Fruit fly (Drosophila melanogaster): ENCODE measurements around the gene Shal.

DNA sequence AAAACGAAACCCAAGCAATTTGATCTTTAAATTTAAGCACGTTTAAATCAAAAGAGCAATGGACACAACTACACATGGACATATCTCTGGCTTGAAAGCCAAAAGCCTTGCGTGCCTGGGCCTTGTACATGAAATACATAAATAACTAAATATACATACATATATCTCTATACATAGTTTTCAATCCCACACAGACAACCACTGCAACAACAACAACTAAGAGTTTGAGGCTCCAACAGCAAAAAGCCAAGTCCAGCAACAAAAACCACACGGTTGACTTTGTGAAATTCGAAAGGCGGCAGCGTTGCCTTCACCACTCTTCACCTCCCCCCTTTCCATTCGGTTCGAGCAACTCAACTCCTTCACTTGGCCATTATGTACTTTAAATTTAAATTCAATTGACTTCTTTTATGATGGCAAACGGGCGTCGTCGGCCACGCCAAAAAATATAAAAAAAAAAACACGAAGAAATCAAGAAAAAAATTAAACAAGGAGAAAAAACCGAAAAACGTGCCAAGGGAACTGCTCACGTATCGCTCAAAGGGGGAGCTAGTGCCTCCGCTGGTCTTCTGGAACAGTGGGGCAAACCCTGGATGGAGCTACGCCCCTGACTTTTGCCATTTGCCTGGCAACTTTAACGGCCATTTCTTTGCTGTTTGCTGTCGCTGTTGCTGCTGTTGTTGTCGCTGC lies 24.2 kb downstream of the Shal start:
- no peak for TF ChIP-seq CG17806 (tag; optimal IDR thresholded peaks at IDR 0.05)
- TF ChIP-seq Pif1B (GFP tag; optimal IDR thresholded peaks at IDR 0.05), result no peak
- TF ChIP-seq CG8301 (tag; optimal IDR thresholded peaks at IDR 0.05), result no peak
- TF ChIP-seq CG10348 (GFP tag; IDR thresholded peaks at IDR 0.05), result no peak
- no peak for TF ChIP-seq CG13204 (GFP tag; optimal IDR thresholded peaks at IDR 0.05)
- TF ChIP-seq CG8159 (tag; optimal IDR thresholded peaks at IDR 0.05), result no peak
- TF ChIP-seq EcR (GFP tag; optimal IDR thresholded peaks at IDR 0.05), result peak; percentile 67
- no peak for TF ChIP-seq CG12605 (GFP tag; IDR thresholded peaks at IDR 0.05)
- TF ChIP-seq CG32121 (GFP tag; IDR thresholded peaks at IDR 0.05), result no peak
- no peak for TF ChIP-seq CG14655 (GFP tag; optimal IDR thresholded peaks at IDR 0.05)
- TF ChIP-seq CG4496 (GFP tag; IDR thresholded peaks at IDR 0.05), result no peak
- no peak; the same call in 1 of the 2 replicates for TF ChIP-seq rn (GFP tag; IDR thresholded peaks at IDR 0.05)
